Worm (Caenorhabditis elegans): ENCODE measurements around the gene him-8.

ce11 chrIV:10521106-10521505, 40.6 kb upstream of the him-8 start, which contains the start of gene cal-4:
- TF ChIP-seq ama-1 (optimal IDR thresholded peaks at IDR 0.05) = no peak
- no peak for TF ChIP-seq F13C5.2 (tag; optimal IDR thresholded peaks at IDR 0.05)
- no peak for TF ChIP-seq tra-4 (tag; optimal IDR thresholded peaks at IDR 0.05)
- no peak for TF ChIP-seq pes-1 (GFP tag; IDR thresholded peaks at IDR 0.05)
- no peak for TF ChIP-seq ceh-36 (tag; optimal IDR thresholded peaks at IDR 0.05)
- no peak for TF ChIP-seq ets-7 (tag; optimal IDR thresholded peaks at IDR 0.05)
- no peak for TF ChIP-seq B0310.2 (tag; optimal IDR thresholded peaks at IDR 0.05)

Data from whole organism, early embryonic.